Worm (Caenorhabditis elegans) whole organism, L1 larva: ENCODE results near the gene ZK185.3.

Experiments
- dsc-1 ChIP-seq: sonication (generic microtip); optimal IDR thresholded peaks from 2 replicates; lab custom pipeline; 2016; ENCODE audit warnings: mild to moderate bottlenecking, missing genetic modification characterization, missing compliant biosample characterization
- efl-3 ChIP-seq: fragments of 200-800 bp; sonication (Bioruptor generic); optimal IDR thresholded peaks from 2 replicates; lab custom pipeline; 2018; ENCODE audit warnings: mild to moderate bottlenecking, missing genetic modification characterization, missing compliant biosample characterization
- fos-1 ChIP-seq: fragments of 150-350 bp; optimal IDR thresholded peaks from 2 replicates; lab custom pipeline; 2014; ENCODE audit warnings: missing biosample characterization, missing genetic modification characterization
- lin-13 ChIP-seq: fragments of 150-350 bp; optimal IDR thresholded peaks from 2 replicates; lab custom pipeline; 2014; ENCODE audit warnings: missing biosample characterization, missing genetic modification reagents, missing genetic modification characterization
- nhr-28 ChIP-seq: fragments of 150-350 bp; optimal IDR thresholded peaks from 2 replicates; lab custom pipeline; 2014; ENCODE audit warnings: missing biosample characterization, missing genetic modification characterization
- pag-3 ChIP-seq: sonication (generic microtip); optimal IDR thresholded peaks from 2 replicates; lab custom pipeline; 2017; ENCODE audit warnings: missing genetic modification characterization, mild to moderate bottlenecking, missing compliant biosample characterization, antibody characterized with exemption, borderline replicate concordance; ENCODE audit not compliant: insufficient read depth
- sox-4 ChIP-seq: sonication (generic microtip); optimal IDR thresholded peaks from 2 replicates; lab custom pipeline; 2016; ENCODE audit warnings: missing genetic modification characterization, missing compliant biosample characterization
- unc-62 ChIP-seq: fragments of 150-350 bp; optimal IDR thresholded peaks from 2 replicates; lab custom pipeline; 2014; ENCODE audit warnings: missing biosample characterization, missing genetic modification reagents, missing genetic modification characterization

ce11 chrIV:4490148-4490652, 40.0 kb downstream of the ZK185.3 start, which contains the start of gene ZK180.7:
- no peak for TF ChIP-seq sox-4 (tag; lab: Kevin White, UChicago)
- no peak for TF ChIP-seq dsc-1 (tag; lab: Kevin White, UChicago)
- TF ChIP-seq fos-1 (tag; lab: Kevin White, UChicago) = no peak
- no peak for TF ChIP-seq nhr-28 (tag; lab: Kevin White, UChicago)
- no peak for TF ChIP-seq unc-62 (GFP tag; lab: Kevin White, UChicago)
- no peak for TF ChIP-seq efl-3 (GFP tag; lab: Kevin White, UChicago)
- TF ChIP-seq lin-13 (GFP tag; lab: Kevin White, UChicago) = no peak
- TF ChIP-seq pag-3 (tag; lab: Kevin White, UChicago) = no peak
